Worm (Caenorhabditis elegans) whole organism, young adult: ENCODE data around the gene F36F12.3.

Source experiments
- B0019.2 ChIP-seq: fragments of 200-800 bp; sonication (Bioruptor generic); conservative IDR thresholded peaks from 2 replicates; pipeline ENCODE4 v1.3.6; 2022; ENCODE audit warnings: missing genetic modification reagents, missing genetic modification characterization, missing compliant biosample characterization
- ama-1 ChIP-seq, 3 experiments: fragments of 150-350 bp in 1 of 3; sonication (generic microtip) in 2 of 3; optimal IDR thresholded peaks; 2 replicates each; lab custom pipeline; 2014 to 2018; ENCODE audit warnings: missing biosample characterization in 2 of 3, missing genetic modification characterization in 2 of 3, missing genetic modification reagents in 2 of 3
- attf-3 ChIP-seq: fragments of 200-800 bp; sonication (Bioruptor generic); conservative IDR thresholded peaks from 2 replicates; pipeline ENCODE4 v1.3.6; 2022; ENCODE audit warnings: missing genetic modification reagents, missing genetic modification characterization, missing compliant biosample characterization
- ceh-27 ChIP-seq: fragments of 200-800 bp; sonication (Bioruptor generic); optimal IDR thresholded peaks from 2 replicates; lab custom pipeline; 2018; ENCODE audit warnings: mild to moderate bottlenecking, missing genetic modification characterization, moderate library complexity, missing compliant biosample characterization
- lin-26 ChIP-seq: fragments of 200-800 bp; sonication (Bioruptor generic); IDR thresholded peaks from 2 replicates; pipeline ENCODE4 v1.3.6; 2022; ENCODE audit warnings: missing genetic modification reagents, missing genetic modification characterization, missing compliant biosample characterization
- rcor-1 ChIP-seq: fragments of 200-800 bp; sonication (Bioruptor generic); IDR thresholded peaks from 2 replicates; pipeline ENCODE4 v1.3.6; 2022; ENCODE audit warnings: missing genetic modification reagents, missing genetic modification characterization, missing compliant biosample characterization
- snpc-3.4 ChIP-seq: sonication (generic microtip); optimal IDR thresholded peaks from 2 replicates; lab custom pipeline; 2017; ENCODE audit warnings: missing genetic modification characterization, mild to moderate bottlenecking, missing compliant biosample characterization, antibody characterized with exemption, moderate library complexity, missing genotype, missing genetic modification reagents
- snpc-4 ChIP-seq, 5 experiments: fragments of 150-350 bp in 1 of 5; sonication (generic microtip) in 4 of 5; optimal IDR thresholded peaks; 2 replicates each; lab custom pipeline; 2014 to 2018; ENCODE audit warnings: missing genetic modification characterization in 5 of 5, missing biosample characterization in 3 of 5, antibody characterized with exemption in 2 of 5, mild to moderate bottlenecking in 2 of 5, missing compliant biosample characterization in 2 of 5, missing genotype in 2 of 5, moderate library complexity in 2 of 5, missing genetic modification reagents in 1 of 5
- ztf-6 ChIP-seq: fragments of 200-800 bp; sonication (Bioruptor generic); IDR thresholded peaks from 2 replicates; pipeline ENCODE4 v1.3.6; 2022; ENCODE audit warnings: missing genetic modification reagents, missing genetic modification characterization, missing compliant biosample characterization

- TF ChIP-seq ama-1 (optimal IDR thresholded peaks at IDR 0.05; lab: Kevin White, UChicago) (no peak), ama-1 (GFP tag; optimal IDR thresholded peaks at IDR 0.05; lab: Kevin White, UChicago) (no peak), ztf-6 (no peak), ceh-27 (GFP tag; lab: Kevin White, UChicago) (no peak), lin-26 (GFP tag; lab: Robert Waterston, UW) (no peak), snpc-4 (GFP tag; optimal IDR thresholded peaks at IDR 0.05; lab: Kevin White, UChicago) (no peak), snpc-4 (tag; optimal IDR thresholded peaks at IDR 0.05; lab: Kevin White, UChicago) (no peak), attf-3 (GFP tag; lab: Robert Waterston, UW) (no peak), rcor-1 (GFP tag; lab: Robert Waterston, UW) (no peak), B0019.2 (GFP tag; lab: Robert Waterston, UW) (no peak), snpc-3.4 (no peak)
Observed at ce11 chrV:2054254-2054653, 31.3 kb upstream of the F36F12.3 start.
